Worm (Caenorhabditis elegans) whole organism, L4 larva: ENCODE measurements around the gene mdt-19.

ENCODE experiments used
- F44E2.7 ChIP-seq: fragments of 200-800 bp; sonication (Bioruptor generic); IDR thresholded peaks from 2 replicates; pipeline ENCODE4 v2.1.2; 2022; ENCODE audit warnings: missing genetic modification characterization, missing compliant biosample characterization
- ZK546.5 ChIP-seq, 2 experiments: sonication (generic microtip); optimal IDR thresholded peaks; 2 replicates each; lab custom pipeline; 2017; ENCODE audit warnings: missing biosample characterization in 2 of 2, missing genetic modification characterization in 2 of 2
- ceh-28 ChIP-seq: fragments of 150-350 bp; optimal IDR thresholded peaks from 2 replicates; lab custom pipeline; 2014; ENCODE audit warnings: missing biosample characterization, missing genetic modification reagents, missing genetic modification characterization
- ceh-82 ChIP-seq: sonication (generic microtip); optimal IDR thresholded peaks from 2 replicates; lab custom pipeline; 2017; ENCODE audit warnings: missing biosample characterization, missing genetic modification characterization
- duxl-1 ChIP-seq: sonication (generic microtip); optimal IDR thresholded peaks from 2 replicates; lab custom pipeline; 2016; ENCODE audit warnings: mild to moderate bottlenecking, missing genetic modification characterization, moderate library complexity, missing compliant biosample characterization; ENCODE audit not compliant: poor library complexity
- hlh-11 ChIP-seq: fragments of 200-800 bp; sonication (Bioruptor generic); optimal IDR thresholded peaks from 2 replicates; lab custom pipeline; 2018; ENCODE audit warnings: mild to moderate bottlenecking, missing genetic modification characterization, missing compliant biosample characterization
- lin-13 ChIP-seq: fragments of 150-350 bp; optimal IDR thresholded peaks from 2 replicates; lab custom pipeline; 2014; ENCODE audit warnings: missing biosample characterization, missing genetic modification reagents, missing genetic modification characterization
- lin-39 ChIP-seq: fragments of 150-350 bp; optimal IDR thresholded peaks from 2 replicates; lab custom pipeline; 2014; ENCODE audit warnings: missing biosample characterization, missing genetic modification reagents, missing genetic modification characterization
- mdl-1 ChIP-seq, 2 experiments: fragments of 150-350 bp in 1 of 2; sonication (generic microtip) in 1 of 2; optimal IDR thresholded peaks; 2 replicates each; lab custom pipeline; 2014 to 2017; ENCODE audit warnings: missing biosample characterization in 2 of 2, missing genetic modification characterization in 2 of 2
- mdt-29 ChIP-seq: fragments of 200-800 bp; sonication (Bioruptor generic); IDR thresholded peaks from 2 replicates; pipeline ENCODE4 v1.3.6; 2022; ENCODE audit warnings: missing genetic modification reagents, missing genetic modification characterization, missing compliant biosample characterization
- pqm-1 ChIP-seq: sonication (generic microtip); optimal IDR thresholded peaks from 2 replicates; lab custom pipeline; 2017; ENCODE audit warnings: missing biosample characterization, missing genetic modification characterization
- snpc-4 ChIP-seq: fragments of 150-350 bp; optimal IDR thresholded peaks from 2 replicates; lab custom pipeline; 2014; ENCODE audit warnings: missing biosample characterization, missing genetic modification characterization
- unc-39 ChIP-seq: sonication (generic microtip); optimal IDR thresholded peaks from 2 replicates; lab custom pipeline; 2017; ENCODE audit warnings: missing biosample characterization, missing genetic modification characterization

DNA sequence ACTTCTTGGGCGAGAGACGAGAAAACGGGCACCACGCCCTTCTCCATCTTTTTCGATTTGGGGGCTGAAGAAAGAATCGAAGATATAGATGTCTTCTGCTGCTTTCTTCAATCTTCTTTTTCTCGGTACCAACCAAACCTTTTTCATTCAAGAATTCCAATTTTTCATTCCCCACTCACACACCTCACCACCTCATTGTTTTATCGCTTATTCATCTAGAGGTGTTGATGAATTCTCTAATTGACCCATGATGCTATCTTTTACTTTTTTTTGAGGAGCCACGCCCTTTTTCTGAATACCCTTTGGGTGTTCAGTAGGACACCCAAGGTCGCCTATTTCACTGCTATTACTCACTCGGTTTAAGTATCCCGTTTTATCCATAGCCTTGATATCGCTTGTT lies 53.7 kb downstream of the mdt-19 start:
- TF ChIP-seq duxl-1 (tag; lab: Kevin White, UChicago) (no peak), mdl-1 (tag; optimal IDR thresholded peaks at IDR 0.05; lab: Kevin White, UChicago) (no peak), ceh-28 (tag; lab: Kevin White, UChicago) (no peak), unc-39 (no peak), snpc-4 (tag; lab: Kevin White, UChicago) (no peak), mdt-29 (no peak), lin-13 (GFP tag; lab: Kevin White, UChicago) (no peak), ZK546.5 (tag; optimal IDR thresholded peaks at IDR 0.05; lab: Kevin White, UChicago) (no peak), ceh-82 (no peak), pqm-1 (tag; lab: Kevin White, UChicago) (no peak), lin-39 (no peak), hlh-11 (tag; lab: Kevin White, UChicago) (no peak), F44E2.7 (GFP tag; lab: Robert Waterston, UW) (no peak)
